Worm (Caenorhabditis elegans): Measurements from ENCODE around the gene C32D5.11.
A peak's percentile ranks its signal among the peaks of the same experiment; 100 is the strongest.

C32D5.11 gene

DNA sequence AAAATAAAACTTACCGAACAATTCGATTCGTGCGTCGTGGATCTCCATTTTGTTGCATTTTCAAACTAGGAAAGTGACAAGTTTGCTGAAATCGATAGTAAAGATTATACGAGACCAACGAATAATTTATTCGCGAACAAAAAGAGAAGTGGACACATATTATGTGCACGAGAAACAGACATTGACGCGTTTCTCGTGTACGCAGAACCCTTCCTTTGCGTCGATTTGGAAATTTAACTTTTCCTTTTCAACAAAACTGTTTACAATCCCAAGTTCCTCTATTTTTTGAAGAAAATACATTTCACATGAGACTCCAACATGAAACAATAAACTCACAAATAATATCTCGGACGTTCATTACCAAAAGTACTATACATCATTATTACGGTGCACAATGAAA is 5.6 kb upstream of the C32D5.11 start, which contains the start of gene K10B2.4 (continued):
- TF ChIP-seq elt-2 (tag; optimal IDR thresholded peaks at IDR 0.05) (peak; percentile 40), fkh-2 (tag; optimal IDR thresholded peaks at IDR 0.05) (no peak), daf-12 (tag; optimal IDR thresholded peaks at IDR 0.05) (no peak)

DNA sequence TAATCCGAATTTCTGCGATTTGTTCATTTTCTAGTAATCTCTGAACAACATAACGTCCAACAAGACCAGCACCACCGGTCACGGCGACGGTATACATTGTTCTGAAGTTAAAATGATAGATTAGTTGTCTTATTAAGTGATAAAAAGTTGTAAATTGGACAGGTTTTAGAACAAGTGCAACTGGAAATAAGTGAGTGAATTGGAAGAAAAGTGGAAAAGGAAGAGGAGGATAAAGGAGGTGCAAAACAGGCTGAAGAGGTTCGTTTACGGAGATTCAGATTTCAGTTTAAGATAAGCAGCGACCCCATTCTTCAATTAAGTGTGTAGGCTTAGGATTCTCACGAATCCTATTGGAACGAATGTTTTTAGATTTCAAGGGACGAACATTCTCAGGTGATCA is 3.7 kb upstream of the C32D5.11 start, which contains the start of gene C32D5.12:
TSS of gene C32D5.12 (minus strand) at position 101 of the 400 bp plus-strand sequence.
- TF ChIP-seq ZK546.5 (tag; optimal IDR thresholded peaks at IDR 0.05) = no peak
- no peak for TF ChIP-seq fos-1 (tag; optimal IDR thresholded peaks at IDR 0.05)
- TF ChIP-seq ceh-16 (tag; optimal IDR thresholded peaks at IDR 0.05) = no peak
- no peak for TF ChIP-seq nhr-12 (tag; optimal IDR thresholded peaks at IDR 0.05)

DNA sequence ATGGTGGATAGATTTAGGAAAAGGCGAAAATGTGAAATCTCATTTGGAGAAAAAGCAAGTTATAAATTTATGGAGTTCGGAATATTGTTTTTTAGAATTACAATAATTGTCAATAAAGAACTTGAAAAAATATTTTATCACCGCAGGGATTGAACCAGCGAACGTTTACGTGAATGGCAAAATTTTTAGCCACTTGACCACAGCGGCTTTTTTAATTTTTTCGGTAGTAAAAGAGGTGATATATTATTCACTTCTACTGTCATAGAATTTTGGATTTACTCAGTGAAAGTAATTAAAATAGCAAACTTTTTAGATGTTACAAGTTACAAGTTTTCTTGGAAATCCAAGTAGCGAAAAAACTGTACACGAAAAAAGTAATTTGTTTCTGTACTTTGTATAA is 3.0 kb upstream of the C32D5.11 start:
- no peak for TF ChIP-seq ceh-16 (tag; optimal IDR thresholded peaks at IDR 0.05)
- TF ChIP-seq unc-62 (GFP tag; optimal IDR thresholded peaks at IDR 0.05) = no peak
- TF ChIP-seq lsy-12 (tag; optimal IDR thresholded peaks at IDR 0.05) = no peak
- TF ChIP-seq R02D3.7 (tag; optimal IDR thresholded peaks at IDR 0.05) = no peak
- TF ChIP-seq egl-5 (tag; optimal IDR thresholded peaks at IDR 0.05) = no peak
- TF ChIP-seq fkh-2 (tag; optimal IDR thresholded peaks at IDR 0.05) = no peak
- TF ChIP-seq nfya-1 (tag; optimal IDR thresholded peaks at IDR 0.05; ENCODE audit: insufficient read depth) = no peak
- TF ChIP-seq aly-2 (tag; optimal IDR thresholded peaks at IDR 0.05) = no peak
- TF ChIP-seq mdl-1 (tag; optimal IDR thresholded peaks at IDR 0.05) = no peak
- TF ChIP-seq pqm-1 (tag; optimal IDR thresholded peaks at IDR 0.05) = no peak
- no peak for TF ChIP-seq lin-39 (tag; optimal IDR thresholded peaks at IDR 0.05)
- TF ChIP-seq elt-3 (tag; optimal IDR thresholded peaks at IDR 0.05) = no peak
- TF ChIP-seq mml-1 (tag; optimal IDR thresholded peaks at IDR 0.05) = no peak
- no peak for TF ChIP-seq ceh-82 (tag; optimal IDR thresholded peaks at IDR 0.05)
- no peak for TF ChIP-seq ceh-28 (tag; optimal IDR thresholded peaks at IDR 0.05)
- TF ChIP-seq daf-12 (tag; optimal IDR thresholded peaks at IDR 0.05) = no peak
- TF ChIP-seq tbx-2 (tag; optimal IDR thresholded peaks at IDR 0.05) = no peak
- no peak for TF ChIP-seq ama-1 (optimal IDR thresholded peaks at IDR 0.05)
- TF ChIP-seq jun-1 (tag; optimal IDR thresholded peaks at IDR 0.05) = no peak
- TF ChIP-seq ztf-4 (tag; optimal IDR thresholded peaks at IDR 0.05) = no peak

DNA sequence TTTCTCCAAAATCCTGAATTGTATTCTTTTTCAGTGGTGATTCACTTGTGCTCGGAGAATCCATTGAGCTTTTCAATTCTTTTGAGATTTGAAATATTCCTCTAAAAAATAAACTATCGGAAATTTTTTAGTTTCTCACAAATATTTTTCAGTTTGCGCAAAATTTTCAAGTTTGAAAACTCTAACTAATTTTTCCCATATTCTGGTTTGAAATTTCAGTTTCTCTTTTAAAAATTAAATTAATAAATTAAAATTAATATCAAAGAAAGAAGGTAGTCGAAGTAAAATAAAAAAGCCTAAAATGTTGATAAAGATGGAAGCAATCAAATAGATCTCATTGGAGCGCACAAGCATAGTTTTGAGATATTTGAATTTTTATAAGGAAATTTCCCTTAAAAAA is 3.4 kb downstream of the C32D5.11 start, which contains the start of gene C32D5.10:
TSS of gene C32D5.10 (minus strand) at position 101 of the 400 bp plus-strand sequence.
- TF ChIP-seq nhr-23 (tag; optimal IDR thresholded peaks at IDR 0.05) (peak; percentile 13), pha-4 (tag; optimal IDR thresholded peaks at IDR 0.05) (no peak), elt-1 (tag; optimal IDR thresholded peaks at IDR 0.05) (no peak), egl-27 (tag; optimal IDR thresholded peaks at IDR 0.05) (no peak), nhr-76 (tag; optimal IDR thresholded peaks at IDR 0.05) (no peak)

DNA sequence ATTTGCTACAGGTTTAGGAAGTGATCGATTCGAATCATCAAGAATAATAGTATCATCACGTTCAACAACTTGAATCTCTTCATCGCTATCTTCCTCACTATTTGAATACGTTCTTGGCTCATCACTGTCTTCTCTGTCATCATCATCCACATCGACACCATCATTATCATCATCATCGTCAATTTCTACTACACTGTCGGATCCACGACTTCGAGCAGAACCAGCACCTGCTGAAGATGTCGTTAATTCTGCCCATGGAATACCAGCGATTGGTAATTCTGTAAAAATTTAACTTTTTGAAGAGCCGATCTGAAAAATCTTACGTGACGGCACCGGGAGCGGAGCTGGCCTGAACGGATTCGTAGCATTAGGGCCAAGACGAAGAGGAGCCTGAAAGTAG is 5.3 kb downstream of the C32D5.11 start:
- TF ChIP-seq ceh-28 (tag; optimal IDR thresholded peaks at IDR 0.05) = no peak
- TF ChIP-seq aly-2 (tag; optimal IDR thresholded peaks at IDR 0.05) = no peak
- TF ChIP-seq egl-5 (tag; optimal IDR thresholded peaks at IDR 0.05) = no peak
- no peak for TF ChIP-seq nhr-237 (tag; optimal IDR thresholded peaks at IDR 0.05)

DNA sequence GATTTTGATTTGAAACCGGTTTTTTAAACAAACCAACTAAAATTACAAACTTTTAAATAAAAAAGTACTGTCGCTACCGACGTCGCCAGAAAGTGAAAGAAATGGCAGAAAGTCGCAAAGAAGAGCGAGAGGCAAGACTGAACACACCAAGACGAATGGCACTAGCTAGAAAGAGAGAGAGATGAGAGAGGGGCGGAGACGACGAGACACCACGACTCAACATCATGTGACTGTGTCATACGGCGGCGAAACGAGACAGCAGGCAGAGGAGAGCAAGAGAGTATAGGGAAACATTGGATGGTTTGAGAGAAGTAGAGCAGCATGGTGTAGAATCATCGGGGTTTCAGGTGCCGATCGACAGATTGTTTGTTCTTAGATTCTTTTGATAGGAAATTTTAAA is 6.9 kb downstream of the C32D5.11 start:
- TF ChIP-seq nhr-77 (tag; optimal IDR thresholded peaks at IDR 0.05) (peak; percentile 18), nhr-76 (tag; optimal IDR thresholded peaks at IDR 0.05) (no peak), fkh-2 (tag; optimal IDR thresholded peaks at IDR 0.05) (no peak), nhr-28 (tag; optimal IDR thresholded peaks at IDR 0.05) (no peak), ceh-9 (tag; optimal IDR thresholded peaks at IDR 0.05) (no peak), elt-1 (tag; optimal IDR thresholded peaks at IDR 0.05) (peak; percentile 74), ztf-11 (tag; optimal IDR thresholded peaks at IDR 0.05) (no peak), ceh-28 (tag; optimal IDR thresholded peaks at IDR 0.05) (peak; percentile 74), unc-39 (tag; optimal IDR thresholded peaks at IDR 0.05) (no peak), egl-27 (tag; optimal IDR thresholded peaks at IDR 0.05) (peak; percentile 50), R02D3.7 (tag; optimal IDR thresholded peaks at IDR 0.05) (peak; percentile 55), lin-39 (tag; optimal IDR thresholded peaks at IDR 0.05) (peak; percentile 92), fkh-10 (GFP tag; optimal IDR thresholded peaks at IDR 0.05) (peak; percentile 53), nhr-11 (tag; optimal IDR thresholded peaks at IDR 0.05) (peak; percentile 81), sea-2 (GFP tag; optimal IDR thresholded peaks at IDR 0.05) (no peak), mdl-1 (tag; optimal IDR thresholded peaks at IDR 0.05) (peak; percentile 66), tbx-2 (tag; optimal IDR thresholded peaks at IDR 0.05) (peak; percentile 62), nhr-25 (tag; optimal IDR thresholded peaks at IDR 0.05) (peak; percentile 98), lsy-12 (tag; optimal IDR thresholded peaks at IDR 0.05) (peak; percentile 79), elt-2 (tag; optimal IDR thresholded peaks at IDR 0.05) (peak; percentile 87), skn-1 (tag; optimal IDR thresholded peaks at IDR 0.05) (peak; percentile 89), aly-2 (tag; optimal IDR thresholded peaks at IDR 0.05) (no peak), jun-1 (tag; optimal IDR thresholded peaks at IDR 0.05) (peak; percentile 94), elt-3 (tag; optimal IDR thresholded peaks at IDR 0.05) (no peak), nhr-43 (tag; optimal IDR thresholded peaks at IDR 0.05; ENCODE audit: poor library complexity, severe bottlenecking) (peak; percentile 85), nhr-12 (tag; optimal IDR thresholded peaks at IDR 0.05) (no peak), nfya-1 (tag; optimal IDR thresholded peaks at IDR 0.05; ENCODE audit: insufficient read depth) (peak; percentile 94), unc-62 (GFP tag; optimal IDR thresholded peaks at IDR 0.05) (peak; percentile 71), eor-1 (tag; optimal IDR thresholded peaks at IDR 0.05) (no peak)
